Fruit fly (Drosophila melanogaster): ENCODE data around the gene CG10340.

dm6 chr3R:16600735-16601134 lies 13.5 kb downstream of the CG10340 start:
- TF ChIP-seq CG9727 (GFP tag; optimal IDR thresholded peaks at IDR 0.05) = no peak
- TF ChIP-seq NfI (GFP tag; optimal IDR thresholded peaks at IDR 0.05) = no peak
- no peak for TF ChIP-seq h (optimal IDR thresholded peaks at IDR 0.05)
- no peak for TF ChIP-seq Trl (optimal IDR thresholded peaks at IDR 0.05)
- no peak for TF ChIP-seq Trl (GFP tag; optimal IDR thresholded peaks at IDR 0.05)
- TF ChIP-seq tll (GFP tag; optimal IDR thresholded peaks at IDR 0.05) = no peak

Data from whole organism, embryonic.